Worm (Caenorhabditis elegans) whole organism, mixed stage, embryonic: ENCODE data around the gene clec-162.

Experiments
- M03D4.4 ChIP-seq: sonication (generic microtip); optimal IDR thresholded peaks from 2 replicates; lab custom pipeline; 2017; ENCODE audit warnings: mild to moderate bottlenecking, missing genetic modification characterization, missing compliant biosample characterization
- bed-3 ChIP-seq: fragments of 200-800 bp; sonication (Bioruptor generic); optimal IDR thresholded peaks from 3 replicates; lab custom pipeline; 2018; ENCODE audit warnings: mild to moderate bottlenecking, missing genetic modification characterization, moderate library complexity, missing compliant biosample characterization
- blmp-1 ChIP-seq: fragments of 150-350 bp; optimal IDR thresholded peaks from 2 replicates; lab custom pipeline; 2014; ENCODE audit warnings: missing biosample characterization, missing genetic modification characterization
- ceh-39 ChIP-seq: fragments of 150-350 bp; optimal IDR thresholded peaks from 2 replicates; lab custom pipeline; 2014; ENCODE audit warnings: missing biosample characterization, missing genetic modification characterization
- ceh-43 ChIP-seq: fragments of 200-800 bp; sonication (Bioruptor generic); optimal IDR thresholded peaks from 2 replicates; lab custom pipeline; 2018; ENCODE audit warnings: mild to moderate bottlenecking, missing genetic modification characterization, moderate library complexity, missing compliant biosample characterization
- ceh-83 ChIP-seq: fragments of 200-800 bp; sonication (Bioruptor generic); optimal IDR thresholded peaks from 2 replicates; lab custom pipeline; 2018; ENCODE audit warnings: mild to moderate bottlenecking, missing genetic modification characterization, missing compliant biosample characterization
- ces-1 ChIP-seq: fragments of 150-350 bp; optimal IDR thresholded peaks from 2 replicates; lab custom pipeline; 2014; ENCODE audit warnings: missing biosample characterization, missing genetic modification reagents, missing genetic modification characterization
- cnd-1 ChIP-seq: fragments of 200-800 bp; sonication (Bioruptor generic); optimal IDR thresholded peaks from 2 replicates; lab custom pipeline; 2018; ENCODE audit warnings: mild to moderate bottlenecking, missing genetic modification characterization, missing compliant biosample characterization
- drap-1 ChIP-seq: fragments of 200-800 bp; sonication (Bioruptor generic); optimal IDR thresholded peaks from 3 replicates; lab custom pipeline; 2018; ENCODE audit warnings: mild to moderate bottlenecking, missing genetic modification characterization, missing compliant biosample characterization
- elt-1 ChIP-seq: sonication (generic microtip); optimal IDR thresholded peaks from 2 replicates; lab custom pipeline; 2017; ENCODE audit warnings: missing genetic modification characterization, mild to moderate bottlenecking, missing compliant biosample characterization, antibody characterized with exemption, moderate library complexity, borderline replicate concordance; ENCODE audit not compliant: insufficient read depth
- elt-3 ChIP-seq: fragments of 150-350 bp; optimal IDR thresholded peaks from 2 replicates; lab custom pipeline; 2014; ENCODE audit warnings: missing biosample characterization, missing genetic modification characterization
- flh-1 ChIP-seq: fragments of 200-800 bp; sonication (Bioruptor generic); optimal IDR thresholded peaks from 2 replicates; lab custom pipeline; 2018; ENCODE audit warnings: mild to moderate bottlenecking, missing genetic modification characterization, moderate library complexity, missing compliant biosample characterization
- hlh-1 ChIP-seq: fragments of 150-350 bp; optimal IDR thresholded peaks from 2 replicates; lab custom pipeline; 2014; ENCODE audit warnings: missing biosample characterization, missing genetic modification reagents, missing genetic modification characterization
- lin-13 ChIP-seq: fragments of 150-350 bp; optimal IDR thresholded peaks from 2 replicates; lab custom pipeline; 2014; ENCODE audit warnings: missing biosample characterization, missing genetic modification characterization
- lin-32 ChIP-seq: fragments of 200-800 bp; sonication (Bioruptor generic); optimal IDR thresholded peaks from 2 replicates; lab custom pipeline; 2018; ENCODE audit warnings: mild to moderate bottlenecking, missing genetic modification characterization, missing compliant biosample characterization
- lsy-2 ChIP-seq: fragments of 150-350 bp; optimal IDR thresholded peaks from 2 replicates; lab custom pipeline; 2014; ENCODE audit warnings: missing biosample characterization, missing genetic modification characterization
- mab-5 ChIP-seq: fragments of 150-350 bp; optimal IDR thresholded peaks from 2 replicates; lab custom pipeline; 2014; ENCODE audit warnings: missing biosample characterization, missing genetic modification characterization
- mep-1 ChIP-seq: fragments of 150-350 bp; optimal IDR thresholded peaks from 2 replicates; lab custom pipeline; 2017; ENCODE audit warnings: missing biosample characterization, missing genetic modification reagents, missing genetic modification characterization, inconsistent platforms
- nhr-2 ChIP-seq: fragments of 150-350 bp; optimal IDR thresholded peaks from 2 replicates; lab custom pipeline; 2014; ENCODE audit warnings: missing biosample characterization, missing genetic modification characterization
- nhr-237 ChIP-seq: fragments of 150-350 bp; optimal IDR thresholded peaks from 2 replicates; lab custom pipeline; 2014; ENCODE audit warnings: missing biosample characterization, missing genetic modification characterization
- nhr-28 ChIP-seq: fragments of 150-350 bp; optimal IDR thresholded peaks from 2 replicates; lab custom pipeline; 2014; ENCODE audit warnings: missing biosample characterization, missing genetic modification characterization
- pha-4 ChIP-seq: fragments of 150-350 bp; optimal IDR thresholded peaks from 2 replicates; lab custom pipeline; 2018; ENCODE audit warnings: missing biosample characterization, missing genetic modification reagents, missing genetic modification characterization
- sem-2 ChIP-seq: fragments of 200-800 bp; sonication (Bioruptor generic); optimal IDR thresholded peaks from 2 replicates; lab custom pipeline; 2018; ENCODE audit warnings: mild to moderate bottlenecking, missing genetic modification characterization, missing compliant biosample characterization
- snpc-4 ChIP-seq: fragments of 150-350 bp; optimal IDR thresholded peaks from 2 replicates; lab custom pipeline; 2014; ENCODE audit warnings: missing biosample characterization, missing genetic modification characterization
- sptf-1 ChIP-seq: sonication (generic microtip); optimal IDR thresholded peaks from 2 replicates; lab custom pipeline; 2017; ENCODE audit warnings: mild to moderate bottlenecking, missing genetic modification characterization, moderate library complexity, missing compliant biosample characterization
- unc-120 ChIP-seq: sonication (generic microtip); optimal IDR thresholded peaks from 2 replicates; lab custom pipeline; 2017; ENCODE audit warnings: missing genetic modification characterization, missing compliant biosample characterization; ENCODE audit not compliant: poor library complexity, severe bottlenecking
- unc-62 ChIP-seq: fragments of 150-350 bp; optimal IDR thresholded peaks from 2 replicates; lab custom pipeline; 2014; ENCODE audit warnings: missing biosample characterization, missing genetic modification reagents, missing genetic modification characterization
- zip-8 ChIP-seq: fragments of 150-350 bp; optimal IDR thresholded peaks from 2 replicates; lab custom pipeline; 2014; ENCODE audit warnings: missing biosample characterization, missing genetic modification characterization
- ztf-11 ChIP-seq: fragments of 150-350 bp; optimal IDR thresholded peaks from 2 replicates; lab custom pipeline; 2014; ENCODE audit warnings: missing biosample characterization, missing genetic modification characterization

clec-162 gene

DNA sequence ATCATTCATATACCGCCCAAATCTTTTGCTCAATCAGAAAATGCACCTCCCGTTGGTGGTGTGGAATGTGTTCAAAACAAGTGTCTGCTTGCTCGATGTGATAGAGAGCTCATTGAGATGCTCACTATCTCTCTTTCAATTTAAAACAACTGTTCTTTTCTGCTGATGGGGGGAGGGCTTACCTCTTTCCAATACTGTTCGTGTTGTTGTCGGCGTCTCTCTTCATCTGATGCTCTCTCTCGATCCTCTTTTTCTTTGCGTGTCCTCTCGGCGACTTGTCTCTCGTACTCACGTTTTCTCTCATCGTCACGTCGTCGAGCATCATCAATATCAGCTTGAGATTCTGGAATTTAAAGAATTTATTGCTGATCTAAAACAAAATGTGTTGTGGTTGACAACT is 17.0 kb upstream of the clec-162 start:
- TF ChIP-seq sptf-1 (tag; lab: Kevin White, UChicago): no peak
- no peak for TF ChIP-seq nhr-28 (tag; lab: Kevin White, UChicago)
- TF ChIP-seq ces-1 (GFP tag; lab: Kevin White, UChicago): no peak
- TF ChIP-seq hlh-1 (tag; lab: Kevin White, UChicago): peak; percentile 95
- peak; percentile 69 for TF ChIP-seq unc-62
- TF ChIP-seq unc-120 (tag; lab: Kevin White, UChicago): peak; percentile 27

DNA sequence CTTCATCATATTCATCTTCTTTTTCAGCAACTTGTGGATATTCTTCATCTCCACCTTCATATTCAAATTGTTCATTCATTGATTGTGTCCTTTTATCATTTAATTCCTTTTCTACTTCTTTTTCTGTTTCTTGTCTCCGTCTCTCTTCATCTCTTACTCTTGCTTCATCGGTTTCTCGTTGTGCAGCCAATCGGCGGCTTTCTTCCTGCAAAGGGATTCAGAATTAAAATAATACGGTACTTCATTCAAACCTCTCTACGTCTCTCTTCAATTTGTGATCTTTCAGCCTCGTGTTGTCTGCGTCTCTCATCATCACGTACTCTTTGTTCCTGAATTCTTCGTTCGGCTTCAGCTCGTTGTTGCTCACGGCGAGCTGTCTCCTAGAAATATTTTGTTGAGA is 15.6 kb upstream of the clec-162 start:
- TF ChIP-seq lsy-2 (tag; lab: Kevin White, UChicago): peak; percentile 41
- TF ChIP-seq bed-3: no peak

DNA sequence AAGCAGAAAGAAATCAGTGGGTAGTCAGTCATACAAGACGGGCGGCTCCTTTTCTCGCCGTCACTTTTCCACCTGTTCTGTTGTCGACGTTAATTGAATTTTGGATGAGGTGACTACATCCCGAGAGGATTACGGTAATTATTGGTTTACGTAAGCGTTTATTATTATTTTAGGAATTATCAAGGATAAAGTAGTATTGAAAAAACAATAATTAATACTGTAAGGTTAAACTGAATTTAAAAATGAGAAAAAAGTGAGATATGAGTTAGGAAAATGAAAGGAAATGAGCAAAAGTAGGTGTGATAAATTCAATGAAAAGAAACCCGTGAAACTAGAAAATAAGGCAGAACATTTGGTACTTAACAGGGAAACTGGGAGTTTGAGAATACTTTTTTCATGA is 13.9 kb upstream of the clec-162 start, which contains the start of gene hlh-4:
TSS of gene hlh-4 (minus strand) at position 101 of the 400 bp plus-strand sequence.
- no peak for TF ChIP-seq blmp-1 (tag; lab: Kevin White, UChicago)
- no peak for TF ChIP-seq elt-1 (tag; lab: Kevin White, UChicago)
- TF ChIP-seq zip-8 (tag; lab: Kevin White, UChicago): no peak
- TF ChIP-seq elt-3: no peak
- TF ChIP-seq drap-1: no peak
- TF ChIP-seq lin-13: no peak
- no peak for TF ChIP-seq snpc-4
- no peak for TF ChIP-seq nhr-237
- no peak for TF ChIP-seq ceh-83 (GFP tag; lab: Kevin White, UChicago)
- no peak for TF ChIP-seq pha-4 (tag; lab: Kevin White, UChicago)
- no peak for TF ChIP-seq ztf-11 (tag; lab: Kevin White, UChicago)
- TF ChIP-seq flh-1 (GFP tag; lab: Kevin White, UChicago): no peak
- TF ChIP-seq nhr-28 (tag; lab: Kevin White, UChicago): no peak
- no peak for TF ChIP-seq sem-2 (GFP tag; lab: Kevin White, UChicago)
- no peak for TF ChIP-seq mep-1 (tag; lab: Kevin White, UChicago)
- no peak for TF ChIP-seq M03D4.4 (tag; lab: Kevin White, UChicago)
- no peak for TF ChIP-seq mab-5 (tag; lab: Kevin White, UChicago)
- no peak for TF ChIP-seq ceh-43 (GFP tag; lab: Kevin White, UChicago)
- TF ChIP-seq bed-3: no peak

DNA sequence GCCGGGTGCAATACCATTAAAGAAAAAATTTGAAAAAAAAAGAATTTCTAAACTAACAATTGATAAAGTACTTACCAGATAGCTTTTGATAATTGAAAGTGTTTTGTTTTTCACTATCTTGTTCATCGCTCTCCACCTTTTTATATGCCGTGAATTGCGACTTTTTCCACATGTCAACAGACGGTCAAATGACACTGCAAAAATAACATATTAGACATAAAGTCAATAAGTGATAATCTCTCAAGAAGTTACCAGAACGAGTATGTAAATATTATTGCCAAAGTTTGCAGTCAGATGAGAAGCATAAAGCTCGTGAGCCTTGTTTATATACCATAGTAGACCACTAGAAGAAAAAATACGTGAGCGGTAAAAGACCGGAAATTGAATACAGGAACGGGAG is 10.8 kb upstream of the clec-162 start, which contains the start of gene dao-6:
TSS of gene dao-6 (minus strand) at position 345 of the 400 bp plus-strand sequence.
- TF ChIP-seq bed-3 (no peak), pha-4 (tag; lab: Kevin White, UChicago) (no peak), flh-1 (GFP tag; lab: Kevin White, UChicago) (no peak), cnd-1 (tag; lab: Kevin White, UChicago) (no peak), nhr-28 (tag; lab: Kevin White, UChicago) (no peak), ceh-39 (tag; lab: Kevin White, UChicago) (no peak), nhr-237 (no peak), lsy-2 (tag; lab: Kevin White, UChicago) (no peak), mab-5 (tag; lab: Kevin White, UChicago) (no peak), ztf-11 (tag; lab: Kevin White, UChicago) (no peak), lin-32 (GFP tag; lab: Kevin White, UChicago) (no peak), ces-1 (GFP tag; lab: Kevin White, UChicago) (no peak), hlh-1 (tag; lab: Kevin White, UChicago) (no peak), nhr-2 (tag; lab: Kevin White, UChicago) (no peak), sem-2 (GFP tag; lab: Kevin White, UChicago) (no peak)

DNA sequence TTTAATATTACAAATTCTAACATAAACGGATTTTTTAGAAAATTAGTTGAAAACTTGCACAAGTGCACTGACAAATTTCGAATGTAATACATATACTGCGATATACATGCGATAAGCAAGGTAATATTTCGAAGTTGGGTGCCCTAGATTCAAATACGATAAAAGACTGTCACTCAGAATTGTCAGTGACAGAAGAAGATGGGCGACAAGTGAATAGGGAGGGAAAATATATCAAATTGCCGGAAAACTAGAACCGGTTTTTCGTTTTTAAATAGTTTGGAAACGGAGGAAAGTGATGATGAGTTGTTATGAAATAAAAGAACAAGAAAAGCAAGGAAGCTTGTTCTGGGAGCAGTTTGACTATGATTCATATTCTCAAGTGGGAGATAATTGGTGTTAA is 9.0 kb upstream of the clec-162 start:
- TF ChIP-seq lin-32 (GFP tag; lab: Kevin White, UChicago) (no peak), unc-62 (peak; percentile 15), drap-1 (no peak)
- TF ChIP-seq, all 35 proteins: peak for 1

DNA sequence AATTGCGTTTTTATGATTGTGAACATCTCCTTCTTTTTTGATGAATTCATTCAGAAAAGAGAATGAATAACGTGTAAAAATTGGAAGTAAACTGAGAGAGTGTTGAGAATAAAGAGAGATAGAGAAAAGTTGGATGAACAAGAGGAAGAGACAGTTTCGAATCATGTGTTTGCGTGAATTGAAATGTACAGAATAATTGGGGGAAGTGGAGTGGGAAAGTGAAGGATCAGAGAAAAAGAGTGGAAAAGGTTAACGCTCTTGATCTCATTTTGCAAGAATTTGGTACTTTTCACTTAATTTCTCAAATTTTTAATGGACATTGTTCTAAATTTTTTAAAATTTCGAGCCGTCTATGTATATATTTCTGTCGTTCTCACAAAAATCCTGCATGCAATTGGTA is 8.3 kb upstream of the clec-162 start:
- TF ChIP-seq sptf-1 (tag; lab: Kevin White, UChicago): no peak
- no peak for TF ChIP-seq pha-4 (tag; lab: Kevin White, UChicago)
